Worm (Caenorhabditis elegans) whole organism, late embryonic: ENCODE measurements around the gene str-47.

Experiments used
- C08G9.2 ChIP-seq: sonication (generic microtip); optimal IDR thresholded peaks from 2 replicates; lab custom pipeline; 2016; ENCODE audit warnings: mild to moderate bottlenecking, missing genetic modification characterization, moderate library complexity, missing compliant biosample characterization
- C38D4.7 ChIP-seq: fragments of 200-800 bp; sonication (Bioruptor generic); optimal IDR thresholded peaks from 2 replicates; lab custom pipeline; 2018; ENCODE audit warnings: mild to moderate bottlenecking, missing genetic modification characterization, moderate library complexity, missing compliant biosample characterization
- F13H6.1 ChIP-seq: sonication (generic microtip); optimal IDR thresholded peaks from 2 replicates; lab custom pipeline; 2016; ENCODE audit warnings: missing genetic modification characterization, missing compliant biosample characterization
- Y22D7AL.16 ChIP-seq: sonication (generic microtip); optimal IDR thresholded peaks from 2 replicates; lab custom pipeline; 2016; ENCODE audit warnings: missing genetic modification characterization, missing compliant biosample characterization
- ahr-1 ChIP-seq: sonication (generic microtip); optimal IDR thresholded peaks from 2 replicates; lab custom pipeline; 2016; ENCODE audit warnings: missing genetic modification characterization, missing compliant biosample characterization
- ceh-14 ChIP-seq: sonication (generic microtip); optimal IDR thresholded peaks from 2 replicates; lab custom pipeline; 2016; ENCODE audit warnings: missing genotype, missing genetic modification characterization, missing compliant biosample characterization
- ceh-18 ChIP-seq: sonication (generic microtip); optimal IDR thresholded peaks from 2 replicates; lab custom pipeline; 2016; ENCODE audit warnings: missing genetic modification characterization, missing compliant biosample characterization
- ceh-2 ChIP-seq: sonication (generic microtip); optimal IDR thresholded peaks from 2 replicates; lab custom pipeline; 2016; ENCODE audit warnings: missing genotype, missing genetic modification characterization, missing compliant biosample characterization
- ceh-30 ChIP-seq: fragments of 150-350 bp; optimal IDR thresholded peaks from 2 replicates; lab custom pipeline; 2014; ENCODE audit warnings: missing biosample characterization, missing genetic modification characterization
- ceh-31 ChIP-seq: sonication (generic microtip); optimal IDR thresholded peaks from 2 replicates; lab custom pipeline; 2016; ENCODE audit warnings: missing genetic modification characterization, missing compliant biosample characterization
- ceh-45 ChIP-seq: fragments of 200-800 bp; sonication (Bioruptor generic); IDR thresholded peaks from 2 replicates; pipeline ENCODE4 v1.3.6; 2022; ENCODE audit warnings: missing genetic modification reagents, missing genetic modification characterization, missing compliant biosample characterization
- ceh-48 ChIP-seq: sonication (generic microtip); optimal IDR thresholded peaks from 2 replicates; lab custom pipeline; 2016; ENCODE audit warnings: missing genetic modification characterization, inconsistent platforms, missing compliant biosample characterization
- ceh-6 ChIP-seq: fragments of 200-800 bp; sonication (Bioruptor generic); optimal IDR thresholded peaks from 2 replicates; lab custom pipeline; 2018; ENCODE audit warnings: mild to moderate bottlenecking, missing genetic modification characterization, missing compliant biosample characterization
- che-1 ChIP-seq: sonication (generic microtip); optimal IDR thresholded peaks from 2 replicates; lab custom pipeline; 2016; ENCODE audit warnings: mild to moderate bottlenecking, missing genetic modification characterization, missing compliant biosample characterization
- dmd-4 ChIP-seq: sonication (generic microtip); optimal IDR thresholded peaks from 2 replicates; lab custom pipeline; 2016; ENCODE audit warnings: borderline replicate concordance, missing genetic modification characterization, missing compliant biosample characterization
- dve-1 ChIP-seq: sonication (generic microtip); optimal IDR thresholded peaks from 2 replicates; lab custom pipeline; 2017; ENCODE audit warnings: antibody characterized with exemption, mild to moderate bottlenecking, missing genetic modification characterization, missing compliant biosample characterization
- elt-2 ChIP-seq: sonication (generic microtip); optimal IDR thresholded peaks from 2 replicates; lab custom pipeline; 2016; ENCODE audit warnings: missing genetic modification reagents, missing genetic modification characterization, missing compliant biosample characterization
- ets-4 ChIP-seq: sonication (generic microtip); optimal IDR thresholded peaks from 2 replicates; lab custom pipeline; 2016; ENCODE audit warnings: missing genetic modification characterization, missing compliant biosample characterization
- eyg-1 ChIP-seq: sonication (generic microtip); optimal IDR thresholded peaks from 2 replicates; lab custom pipeline; 2016; ENCODE audit warnings: missing genotype, missing genetic modification characterization, missing compliant biosample characterization
- fkh-10 ChIP-seq: fragments of 150-350 bp; optimal IDR thresholded peaks from 2 replicates; lab custom pipeline; 2014; ENCODE audit warnings: missing biosample characterization, missing genetic modification reagents, missing genetic modification characterization
- gmeb-2 ChIP-seq: sonication (generic microtip); optimal IDR thresholded peaks from 2 replicates; lab custom pipeline; 2016; ENCODE audit warnings: missing genetic modification characterization, inconsistent platforms, missing compliant biosample characterization
- hlh-30 ChIP-seq: sonication (generic microtip); optimal IDR thresholded peaks from 2 replicates; lab custom pipeline; 2017; ENCODE audit warnings: antibody characterized with exemption, missing genetic modification characterization, missing compliant biosample characterization; ENCODE audit not compliant: insufficient read depth
- mec-3 ChIP-seq: sonication (generic microtip); optimal IDR thresholded peaks from 2 replicates; lab custom pipeline; 2016; ENCODE audit warnings: borderline replicate concordance, missing genetic modification characterization, missing compliant biosample characterization
- nhr-11 ChIP-seq: fragments of 150-350 bp; optimal IDR thresholded peaks from 2 replicates; lab custom pipeline; 2014; ENCODE audit warnings: missing biosample characterization, missing genetic modification characterization
- pag-3 ChIP-seq: sonication (generic microtip); optimal IDR thresholded peaks from 2 replicates; lab custom pipeline; 2016; ENCODE audit warnings: missing compliant biosample characterization, missing genetic modification characterization, borderline replicate concordance
- pat-9 ChIP-seq: fragments of 200-800 bp; sonication (Bioruptor generic); optimal IDR thresholded peaks from 2 replicates; lab custom pipeline; 2018; ENCODE audit warnings: mild to moderate bottlenecking, missing genetic modification characterization, moderate library complexity, missing compliant biosample characterization
- pax-1 ChIP-seq: fragments of 150-350 bp; optimal IDR thresholded peaks from 2 replicates; lab custom pipeline; 2014; ENCODE audit warnings: missing biosample characterization, missing genetic modification characterization
- pros-1 ChIP-seq: fragments of 150-350 bp; optimal IDR thresholded peaks from 2 replicates; lab custom pipeline; 2014; ENCODE audit warnings: missing biosample characterization, missing genetic modification reagents, missing genetic modification characterization
- ref-2 ChIP-seq: sonication (generic microtip); optimal IDR thresholded peaks from 2 replicates; lab custom pipeline; 2016; ENCODE audit warnings: missing genetic modification characterization, missing compliant biosample characterization
- sox-2 ChIP-seq: fragments of 200-800 bp; sonication (Bioruptor generic); IDR thresholded peaks from 2 replicates; pipeline ENCODE4 v1.3.6; 2022; ENCODE audit warnings: missing genetic modification reagents, missing genetic modification characterization, missing compliant biosample characterization
- sox-4 ChIP-seq: sonication (generic microtip); optimal IDR thresholded peaks from 2 replicates; lab custom pipeline; 2017; ENCODE audit warnings: mild to moderate bottlenecking, missing genetic modification characterization, inconsistent platforms, missing compliant biosample characterization
- unc-55 ChIP-seq: sonication (generic microtip); optimal IDR thresholded peaks from 2 replicates; lab custom pipeline; 2017; ENCODE audit warnings: missing biosample characterization, missing genetic modification reagents, missing genetic modification characterization
- unc-86 ChIP-seq: sonication (generic microtip); optimal IDR thresholded peaks from 2 replicates; lab custom pipeline; 2016; ENCODE audit warnings: missing genetic modification characterization, missing compliant biosample characterization
- zip-5 ChIP-seq: sonication (generic microtip); optimal IDR thresholded peaks from 2 replicates; lab custom pipeline; 2016; ENCODE audit warnings: missing genetic modification characterization, missing compliant biosample characterization
- ztf-16 ChIP-seq: sonication (generic microtip); optimal IDR thresholded peaks from 2 replicates; lab custom pipeline; 2017; ENCODE audit warnings: missing genetic modification characterization, missing compliant biosample characterization

str-47 gene

ce11 chrV:7683907-7684655, 38.5 kb downstream of the str-47 start, which contains the start of gene sre-11:
TSS of gene sre-11 (minus strand) at chrV:7683957.
- TF ChIP-seq gmeb-2 (tag; lab: Kevin White, UChicago) (no peak), ceh-14 (tag; lab: Kevin White, UChicago) (no peak), ahr-1 (tag; lab: Kevin White, UChicago) (no peak), ceh-6 (GFP tag; lab: Kevin White, UChicago) (no peak), ets-4 (no peak), ceh-48 (no peak), sox-4 (no peak), hlh-30 (tag; lab: Kevin White, UChicago) (no peak), unc-86 (tag; lab: Kevin White, UChicago) (no peak), zip-5 (tag; lab: Kevin White, UChicago) (no peak), dve-1 (tag; lab: Kevin White, UChicago) (no peak), ceh-45 (no peak), ref-2 (tag; lab: Kevin White, UChicago) (no peak), fkh-10 (GFP tag; lab: Kevin White, UChicago) (no peak)

DNA sequence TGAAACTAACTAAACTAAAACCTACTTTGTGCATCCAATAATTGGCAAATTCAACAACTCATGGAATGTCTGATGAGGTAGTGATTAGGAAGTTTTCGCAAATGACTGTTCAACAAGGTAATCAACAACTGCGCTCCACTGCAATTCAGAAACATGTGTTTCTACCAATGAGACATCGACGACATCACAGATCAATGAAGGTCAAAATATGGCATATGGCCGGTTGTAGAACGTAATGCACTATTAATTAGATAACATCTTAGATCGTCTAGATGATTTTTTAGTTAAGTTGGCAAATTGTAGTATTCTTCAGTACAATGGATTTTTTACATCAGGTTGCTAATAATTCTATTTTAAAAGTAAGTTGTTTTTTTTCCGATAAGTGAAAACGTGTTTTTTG, 40.6 kb downstream of the str-47 start, which contains the start of the genes nhr-94 and nhr-152:
Gene nhr-94 (minus strand): TSS at position 147 of the 400 bp plus-strand sequence.
Gene nhr-152 (plus strand): TSS at position 162 of the 400 bp plus-strand sequence.
- TF ChIP-seq ref-2 (tag; lab: Kevin White, UChicago) (no peak), pros-1 (tag; lab: Kevin White, UChicago) (no peak), dmd-4 (no peak), ceh-2 (no peak), C38D4.7 (no peak)

ce11 chrV:7689888-7690287, 44.3 kb downstream of the str-47 start, which contains the start of gene C12D5.9:
TSS of gene C12D5.9 (minus strand) at chrV:7689988.
- no peak for TF ChIP-seq ceh-2
- TF ChIP-seq ceh-30 (tag; lab: Kevin White, UChicago), result no peak

DNA sequence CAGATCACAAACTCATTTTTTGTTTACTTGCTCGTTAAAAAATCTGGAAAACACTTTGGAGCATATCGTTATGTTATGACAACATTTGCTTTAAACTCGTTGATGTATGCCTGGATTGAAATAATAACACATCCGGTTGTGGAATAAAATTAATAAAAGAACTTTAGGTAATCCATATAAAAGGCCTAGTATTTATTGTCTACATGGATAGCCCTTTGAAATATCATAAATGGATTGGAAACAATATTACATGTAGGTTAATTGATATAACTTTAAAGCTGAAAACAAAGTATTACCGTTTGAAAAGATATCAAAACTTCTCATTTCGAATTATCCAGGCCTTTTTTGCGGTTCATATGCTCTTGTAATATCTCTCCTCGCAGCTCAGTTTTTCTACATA, 45.1 kb downstream of the str-47 start:
- TF ChIP-seq C08G9.2 (tag; lab: Kevin White, UChicago) (no peak), unc-55 (no peak), sox-2 (GFP tag; lab: Robert Waterston, UW) (no peak), mec-3 (tag; lab: Kevin White, UChicago) (no peak), pax-1 (tag; lab: Kevin White, UChicago) (no peak), hlh-30 (tag; lab: Kevin White, UChicago) (no peak), F13H6.1 (no peak), ceh-6 (GFP tag; lab: Kevin White, UChicago) (no peak), eyg-1 (tag; lab: Kevin White, UChicago) (no peak), nhr-11 (no peak), che-1 (tag; lab: Kevin White, UChicago) (no peak), ahr-1 (tag; lab: Kevin White, UChicago) (no peak)

- TF ChIP-seq ceh-18 (no peak), ceh-31 (tag; lab: Kevin White, UChicago) (no peak), Y22D7AL.16 (tag; lab: Kevin White, UChicago) (no peak), ztf-16 (tag; lab: Kevin White, UChicago) (no peak), pag-3 (tag; lab: Kevin White, UChicago) (no peak), pat-9 (tag; lab: Kevin White, UChicago) (no peak), elt-2 (tag; lab: Kevin White, UChicago) (no peak), ceh-14 (tag; lab: Kevin White, UChicago) (no peak)
These were observed 47.8 kb downstream of the str-47 start, which contains the start of gene C12D5.10 for ce11 chrV:7693394-7693793. TSS of gene C12D5.10 (minus strand) at chrV:7693494.
